Fruit fly (Drosophila melanogaster) whole organism, embryonic: ENCODE results near the gene in.

ENCODE experiments used
- Atf-2 ChIP-seq: fragments of 200-800 bp; sonication (Bioruptor generic); optimal IDR thresholded peaks from 2 replicates; lab custom pipeline; 2016; ENCODE audit warnings: missing biosample characterization, missing genetic modification characterization
- CG11695 ChIP-seq: fragments of 200-800 bp; sonication (Bioruptor generic); IDR thresholded peaks from 3 replicates; pipeline ENCODE4 v1.3.6; 2022; ENCODE audit warnings: missing biosample characterization, missing genetic modification characterization
- CG12659 ChIP-seq: fragments of 200-800 bp; sonication (Bioruptor generic); optimal IDR thresholded peaks from 3 replicates; lab custom pipeline; 2017; ENCODE audit warnings: mild to moderate bottlenecking, missing biosample characterization, missing genetic modification reagents, missing genetic modification characterization
- CG13894 ChIP-seq: fragments of 200-800 bp; sonication (Bioruptor generic); optimal IDR thresholded peaks from 3 replicates; lab custom pipeline; 2018; ENCODE audit warnings: missing biosample characterization, mild to moderate bottlenecking, missing genetic modification characterization, moderate library complexity
- CG15073 ChIP-seq: fragments of 200-800 bp; sonication (Bioruptor generic); optimal IDR thresholded peaks from 2 replicates; lab custom pipeline; 2016; ENCODE audit warnings: missing biosample characterization, missing genetic modification characterization
- CG1529 ChIP-seq: fragments of 200-800 bp; sonication (Bioruptor generic); optimal IDR thresholded peaks from 3 replicates; lab custom pipeline; 2018; ENCODE audit warnings: missing biosample characterization, missing genetic modification characterization
- CG16815 ChIP-seq: fragments of 200-800 bp; sonication (Bioruptor generic); optimal IDR thresholded peaks from 3 replicates; lab custom pipeline; 2017; ENCODE audit warnings: missing biosample characterization, mild to moderate bottlenecking, missing genetic modification characterization
- CG17361 ChIP-seq: fragments of 200-800 bp; sonication (Bioruptor generic); IDR thresholded peaks from 3 replicates; pipeline ENCODE4 v1.3.6; 2022; ENCODE audit warnings: missing biosample characterization, missing genetic modification characterization
- CG18476 ChIP-seq: fragments of 200-800 bp; sonication (Bioruptor generic); optimal IDR thresholded peaks from 2 replicates; lab custom pipeline; 2016; ENCODE audit warnings: missing biosample characterization, mild to moderate bottlenecking, missing genetic modification characterization
- CG2202 ChIP-seq: fragments of 200-800 bp; sonication (Bioruptor generic); optimal IDR thresholded peaks from 2 replicates; lab custom pipeline; 2018; ENCODE audit warnings: missing biosample characterization, mild to moderate bottlenecking, missing genetic modification characterization
- CG32532 ChIP-seq: fragments of 200-800 bp; sonication (Bioruptor generic); IDR thresholded peaks from 2 replicates; pipeline ENCODE4 v1.3.6; 2022; ENCODE audit warnings: missing biosample characterization, missing genetic modification characterization
- CG4424 ChIP-seq: fragments of 200-800 bp; sonication (Bioruptor generic); optimal IDR thresholded peaks from 3 replicates; lab custom pipeline; 2016; ENCODE audit warnings: missing biosample characterization, missing genetic modification characterization
- CG6813 ChIP-seq: fragments of 200-800 bp; sonication (Bioruptor generic); optimal IDR thresholded peaks from 2 replicates; lab custom pipeline; 2017; ENCODE audit warnings: missing biosample characterization, missing genetic modification characterization, mild to moderate bottlenecking, moderate library complexity, missing genetic modification reagents
- CG7839 ChIP-seq: fragments of 200-800 bp; sonication (Bioruptor generic); optimal IDR thresholded peaks from 3 replicates; lab custom pipeline; 2018; ENCODE audit warnings: missing biosample characterization, mild to moderate bottlenecking, missing genetic modification characterization, moderate library complexity
- CG8089 ChIP-seq: fragments of 200-800 bp; sonication (Bioruptor generic); optimal IDR thresholded peaks from 3 replicates; lab custom pipeline; 2016; ENCODE audit warnings: missing biosample characterization, missing genetic modification characterization
- CG8765 ChIP-seq: fragments of 200-800 bp; sonication (Bioruptor generic); IDR thresholded peaks from 2 replicates; pipeline ENCODE4 v1.3.6; 2022; ENCODE audit warnings: missing biosample characterization, missing genetic modification characterization
- CG9727 ChIP-seq: fragments of 200-800 bp; sonication (Bioruptor generic); optimal IDR thresholded peaks from 3 replicates; lab custom pipeline; 2017; ENCODE audit warnings: missing biosample characterization, mild to moderate bottlenecking, missing genetic modification characterization
- CkIIα-i1 ChIP-seq: fragments of 200-800 bp; sonication (Bioruptor generic); IDR thresholded peaks from 2 replicates; pipeline ENCODE4 v1.3.6; 2022; ENCODE audit warnings: missing biosample characterization, missing genetic modification characterization
- Ets97D ChIP-seq: fragments of 200-800 bp; sonication (Bioruptor generic); optimal IDR thresholded peaks from 3 replicates; lab custom pipeline; 2016; ENCODE audit warnings: missing biosample characterization, missing genetic modification characterization
- Fer2 ChIP-seq: fragments of 200-800 bp; sonication (Bioruptor generic); optimal IDR thresholded peaks from 2 replicates; lab custom pipeline; 2018; ENCODE audit warnings: missing biosample characterization, mild to moderate bottlenecking, missing genetic modification characterization, moderate library complexity
- Hr39 ChIP-seq: fragments of >200 bp; optimal IDR thresholded peaks from 2 replicates; lab custom pipeline; 2017
- Mad ChIP-seq: fragments of 200-800 bp; sonication (Bioruptor generic); optimal IDR thresholded peaks from 2 replicates; lab custom pipeline; 2016; ENCODE audit warnings: missing biosample characterization, missing genetic modification characterization
- Nf-YB ChIP-seq: fragments of 200-800 bp; sonication (Bioruptor generic); optimal IDR thresholded peaks from 3 replicates; lab custom pipeline; 2019; ENCODE audit warnings: missing biosample characterization, mild to moderate bottlenecking, missing genetic modification characterization, moderate library complexity
- NfI ChIP-seq: fragments of 200-800 bp; sonication (Bioruptor generic); optimal IDR thresholded peaks from 3 replicates; lab custom pipeline; 2018; ENCODE audit warnings: missing biosample characterization, mild to moderate bottlenecking, missing genetic modification characterization, moderate library complexity
- Oaz ChIP-seq: fragments of 200-800 bp; sonication (Bioruptor generic); IDR thresholded peaks from 2 replicates; pipeline ENCODE4 v1.3.6; 2022; ENCODE audit warnings: missing biosample characterization, missing genetic modification characterization
- Pdp1 ChIP-seq, 2 experiments: fragments of 200-800 bp; sonication (Bioruptor generic); optimal IDR thresholded peaks; 3 replicates each; lab custom pipeline; 2016; ENCODE audit warnings: missing biosample characterization in 2 of 2, missing genetic modification characterization in 2 of 2, mild to moderate bottlenecking in 1 of 2, moderate library complexity in 1 of 2
- Poxn ChIP-seq: fragments of 200-800 bp; sonication (Bioruptor generic); IDR thresholded peaks from 2 replicates; pipeline ENCODE4 v1.3.6; 2022; ENCODE audit warnings: missing biosample characterization, missing genetic modification characterization
- Ptx1 ChIP-seq: fragments of 200-800 bp; sonication (Bioruptor generic); IDR thresholded peaks from 2 replicates; pipeline ENCODE4 v1.3.6; 2022; ENCODE audit warnings: missing biosample characterization, missing genetic modification characterization
- Scr ChIP-seq: fragments of 200-800 bp; sonication (Bioruptor generic); IDR thresholded peaks from 2 replicates; pipeline ENCODE4 v1.3.6; 2022; ENCODE audit warnings: missing biosample characterization, missing genetic modification characterization; ENCODE audit not compliant: partially characterized antibody
- Side ChIP-seq: fragments of 200-800 bp; sonication (Bioruptor generic); optimal IDR thresholded peaks from 2 replicates; lab custom pipeline; 2016; ENCODE audit warnings: missing biosample characterization, missing genetic modification characterization
- Tbp ChIP-seq: fragments of >200 bp; optimal IDR thresholded peaks from 2 replicates; lab custom pipeline; 2018; ENCODE audit warnings: missing biosample characterization, missing genetic modification characterization
- Xbp1 ChIP-seq: fragments of 200-800 bp; sonication (Bioruptor generic); optimal IDR thresholded peaks from 3 replicates; lab custom pipeline; 2016; ENCODE audit warnings: missing biosample characterization, mild to moderate bottlenecking, missing genetic modification characterization
- ab ChIP-seq: fragments of 200-800 bp; sonication (Bioruptor generic); optimal IDR thresholded peaks from 2 replicates; lab custom pipeline; 2016; ENCODE audit warnings: missing biosample characterization, missing genetic modification characterization
- cad ChIP-seq: fragments of >200 bp; optimal IDR thresholded peaks from 2 replicates; lab custom pipeline; 2017; ENCODE audit warnings: missing biosample characterization, missing genetic modification characterization
- corto ChIP-seq: fragments of 200-800 bp; sonication (Bioruptor generic); optimal IDR thresholded peaks from 2 replicates; lab custom pipeline; 2016; ENCODE audit warnings: missing biosample characterization, mild to moderate bottlenecking, missing genetic modification characterization, moderate library complexity
- dm ChIP-seq: fragments of 200-800 bp; sonication (Bioruptor generic); optimal IDR thresholded peaks from 3 replicates; lab custom pipeline; 2016; ENCODE audit warnings: missing biosample characterization, missing genetic modification characterization
- eyg ChIP-seq: fragments of 200-800 bp; sonication (Bioruptor generic); optimal IDR thresholded peaks from 3 replicates; lab custom pipeline; 2016; ENCODE audit warnings: missing biosample characterization, missing genetic modification characterization
- fu2 ChIP-seq: fragments of 200-800 bp; sonication (Bioruptor generic); optimal IDR thresholded peaks from 2 replicates; lab custom pipeline; 2016; ENCODE audit warnings: missing biosample characterization, missing genetic modification characterization
- grn ChIP-seq: fragments of 200-800 bp; sonication (Bioruptor generic); optimal IDR thresholded peaks from 3 replicates; lab custom pipeline; 2017; ENCODE audit warnings: missing biosample characterization, missing genetic modification characterization
- hb ChIP-seq: fragments of 200-800 bp; sonication (Bioruptor generic); IDR thresholded peaks from 3 replicates; pipeline ENCODE4 v1.3.6; 2022; ENCODE audit warnings: missing biosample characterization, missing genetic modification characterization; ENCODE audit not compliant: partially characterized antibody
- maf-S ChIP-seq: fragments of 200-800 bp; sonication (Bioruptor generic); optimal IDR thresholded peaks from 2 replicates; lab custom pipeline; 2016; ENCODE audit warnings: missing biosample characterization, missing genetic modification characterization
- pfk ChIP-seq: fragments of 200-800 bp; sonication (Bioruptor generic); optimal IDR thresholded peaks from 2 replicates; lab custom pipeline; 2018; ENCODE audit warnings: missing biosample characterization, mild to moderate bottlenecking, missing genetic modification characterization, moderate library complexity
- ranshi ChIP-seq: fragments of 200-800 bp; sonication (Bioruptor generic); IDR thresholded peaks from 2 replicates; pipeline ENCODE4 v1.3.6; 2022; ENCODE audit warnings: missing biosample characterization, missing genetic modification characterization
- shn ChIP-seq: fragments of 200-800 bp; sonication (Bioruptor generic); optimal IDR thresholded peaks from 3 replicates; lab custom pipeline; 2016; ENCODE audit warnings: missing biosample characterization, missing genetic modification characterization
- sima ChIP-seq: fragments of 200-800 bp; sonication (Bioruptor generic); optimal IDR thresholded peaks from 2 replicates; lab custom pipeline; 2016; ENCODE audit warnings: missing biosample characterization, missing genetic modification characterization
- sob ChIP-seq: fragments of 200-800 bp; sonication (Bioruptor generic); IDR thresholded peaks from 2 replicates; pipeline ENCODE4 v1.3.6; 2022; ENCODE audit warnings: missing biosample characterization, missing genetic modification characterization
- sug ChIP-seq: fragments of 200-800 bp; optimal IDR thresholded peaks from 2 replicates; lab custom pipeline; 2019; ENCODE audit warnings: missing biosample characterization, mild to moderate bottlenecking, missing genetic modification characterization, moderate library complexity
- toy ChIP-seq: fragments of 200-800 bp; sonication (Bioruptor generic); IDR thresholded peaks from 2 replicates; pipeline ENCODE4 v1.3.6; 2022; ENCODE audit warnings: missing biosample characterization, missing genetic modification characterization
- vvl ChIP-seq: fragments of 200-800 bp; sonication (Bioruptor generic); IDR thresholded peaks from 2 replicates; pipeline ENCODE4 v1.3.6; 2022; ENCODE audit warnings: missing biosample characterization, missing genetic modification characterization
- zfh2 ChIP-seq: fragments of 200-800 bp; sonication (Bioruptor generic); optimal IDR thresholded peaks from 2 replicates; lab custom pipeline; 2016; ENCODE audit warnings: missing biosample characterization, missing genetic modification characterization

The in gene

DNA sequence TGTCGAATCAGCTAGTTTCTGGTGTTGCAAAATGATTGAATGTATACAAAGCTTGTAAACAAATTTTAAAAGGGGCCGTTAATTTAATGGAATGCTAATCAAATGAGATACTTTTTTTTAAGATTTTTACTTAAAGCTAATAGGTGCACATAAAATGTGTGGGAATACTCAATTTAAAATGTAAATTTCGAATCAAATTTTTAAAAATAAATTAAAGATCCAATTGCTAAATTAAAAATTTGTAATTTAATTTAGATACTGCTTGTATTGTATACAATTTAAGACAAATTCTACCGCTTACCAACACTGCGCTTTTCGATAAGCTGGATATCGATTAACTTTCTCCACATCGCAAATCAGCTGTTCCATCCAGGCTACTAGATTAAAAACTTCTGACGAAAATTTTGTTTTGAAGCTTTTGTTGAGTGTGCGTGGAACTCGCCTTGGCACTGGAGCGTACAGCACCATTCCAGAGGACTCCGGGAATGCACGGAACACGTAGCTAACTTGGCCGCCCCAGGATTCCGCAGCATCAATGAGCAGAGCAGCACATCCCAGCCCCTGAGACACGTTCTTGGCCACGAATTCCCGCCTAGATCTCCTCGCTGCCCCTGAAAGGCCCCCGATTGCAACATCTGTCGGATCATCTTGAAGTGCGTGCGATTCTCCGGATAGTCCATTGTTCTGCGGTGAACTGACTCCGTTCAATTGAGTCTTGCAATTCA is 17.2 kb downstream of the in start, which contains the start of the genes CG5498 and fbl (continued):
- peak; percentile 63 for TF ChIP-seq Xbp1
- TF ChIP-seq maf-S (GFP tag; lab: Kevin White, UChicago) = no peak
- TF ChIP-seq CG1529 = peak; percentile 32
- TF ChIP-seq Poxn (GFP tag; lab: Robert Waterston, UW) = no peak
- TF ChIP-seq fu2 = no peak
- TF ChIP-seq CG6813 (GFP tag; lab: Kevin White, UChicago) = no peak
- no peak for TF ChIP-seq sima
- TF ChIP-seq sug (tag; lab: Kevin White, UChicago) = peak; percentile 68
- TF ChIP-seq Nf-YB = no peak
- peak; percentile 56 for TF ChIP-seq CG18476 (GFP tag; lab: Kevin White, UChicago)
- no peak for TF ChIP-seq ab (GFP tag; lab: Kevin White, UChicago)
- TF ChIP-seq CG2202 (tag; lab: Kevin White, UChicago) = peak; percentile 12
- TF ChIP-seq CG7839 (tag; lab: Kevin White, UChicago) = peak; percentile 74
- no peak for TF ChIP-seq eyg
- TF ChIP-seq pfk = no peak
- peak; percentile 63 for TF ChIP-seq NfI (GFP tag; lab: Kevin White, UChicago)
- TF ChIP-seq Hr39 (lab: Kevin White, UChicago) = no peak
- TF ChIP-seq corto (GFP tag; lab: Kevin White, UChicago) = peak; percentile 38
- no peak for TF ChIP-seq dm
- peak; percentile 34; the same call in 1 of the 2 replicates for TF ChIP-seq Scr (GFP tag; lab: Robert Waterston, UW)
- no peak for TF ChIP-seq hb
- no peak for TF ChIP-seq CkIIα-i1 (GFP tag; lab: Robert Waterston, UW)
- peak; percentile 61 for TF ChIP-seq Fer2
- peak; percentile 24 for TF ChIP-seq CG15073 (GFP tag; lab: Kevin White, UChicago)
- 0 out of 2 replicates have a peak, but pooled peaks have one; percentile 40 for TF ChIP-seq sob (GFP tag; lab: Robert Waterston, UW)
- TF ChIP-seq CG9727 = peak; percentile 65
- TF ChIP-seq CG12659 = peak; percentile 76
- TF ChIP-seq CG16815 (GFP tag; lab: Kevin White, UChicago) = peak; percentile 26
- peak; percentile 40 for TF ChIP-seq Mad (GFP tag; lab: Kevin White, UChicago)
- TF ChIP-seq ranshi (GFP tag; lab: Robert Waterston, UW) = peak; percentile 29; the same call in 1 of the 2 replicates
- no peak for TF ChIP-seq Atf-2 (GFP tag; lab: Kevin White, UChicago)
- no peak for TF ChIP-seq CG8765
- TF ChIP-seq cad = no peak
- peak; percentile 25 for TF ChIP-seq shn (GFP tag; lab: Kevin White, UChicago)
- peak; percentile 40 for TF ChIP-seq Ptx1 (GFP tag; lab: Robert Waterston, UW)
- TF ChIP-seq CG11695 (GFP tag; lab: Robert Waterston, UW) = peak; percentile 65; the same call in 2 of the 3 replicates
- TF ChIP-seq Oaz (GFP tag; lab: Robert Waterston, UW) = no peak
- no peak for TF ChIP-seq toy (GFP tag; lab: Robert Waterston, UW)
- TF ChIP-seq Tbp = no peak
- peak; percentile 45 for TF ChIP-seq zfh2 (GFP tag; lab: Kevin White, UChicago)
- peak; percentile 52; the same call in 1 of the 2 replicates for TF ChIP-seq CG32532 (GFP tag; lab: Robert Waterston, UW)
- peak; percentile 80; the same call in 2 of the 3 replicates for TF ChIP-seq CG17361
- TF ChIP-seq vvl (GFP tag; lab: Robert Waterston, UW) = peak; percentile 72
- no peak for TF ChIP-seq CG8089
- TF ChIP-seq grn = peak; percentile 31
- TF ChIP-seq Pdp1 (GFP tag; optimal IDR thresholded peaks at IDR 0.05; lab: Kevin White, UChicago) = peak; percentile 8 to 45
- TF ChIP-seq Ets97D (GFP tag; lab: Kevin White, UChicago) = peak; percentile 14
- peak; percentile 74 for TF ChIP-seq CG4424 (GFP tag; lab: Kevin White, UChicago)
- TF ChIP-seq CG13894 (tag; lab: Kevin White, UChicago) = peak; percentile 63
- peak; percentile 18 for TF ChIP-seq Side (GFP tag; lab: Kevin White, UChicago)
